5 fruit fly cellular contexts compared by ENCODE assay signal in the genomic region with DNA sequence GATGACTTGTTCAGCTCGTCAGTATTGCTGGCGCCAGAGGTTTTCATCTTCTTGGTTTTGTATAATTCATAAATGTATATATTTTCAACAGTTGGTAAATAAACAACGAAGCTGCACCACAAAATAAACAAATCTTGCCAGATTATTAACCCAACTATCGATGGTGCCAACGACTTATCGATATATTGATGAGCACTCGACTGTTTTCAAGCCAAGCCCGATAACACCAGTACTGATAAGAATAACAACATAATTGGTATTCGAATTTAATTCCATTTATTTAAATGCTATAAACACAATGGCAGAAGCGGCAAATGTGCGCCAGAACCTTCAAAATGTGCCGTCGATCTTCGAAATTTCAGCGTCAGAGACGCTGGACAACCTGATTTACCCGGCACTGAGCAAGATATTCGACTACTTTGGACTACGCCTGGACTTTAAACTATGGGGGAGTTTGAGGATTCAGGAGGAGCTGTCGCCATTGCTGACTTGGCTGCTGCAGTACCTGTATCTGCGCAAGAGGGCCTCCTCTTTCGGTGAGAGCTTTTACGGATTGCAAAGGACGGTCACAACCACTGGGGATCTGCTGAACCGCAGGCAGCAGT.
TF ChIP-seq lines count a peak whose summit lies in the region.

Saf6 (minus strand) TSS at position 166 of the 605 bp plus-strand sequence.
Pex12 (plus strand) TSS at position 209 of the 605 bp plus-strand sequence.

- no peak for TF ChIP-seq CTCF in whole organism, embryonic (GFP tag; optimal IDR thresholded peaks at IDR 0.05; lab: Kevin White, UChicago)

TF ChIP-seq in whole organism, adult, 20 proteins besides CTCF, POLR2A, EP300 and RAD21:
- TF ChIP-seq Hr96 (GFP tag; optimal IDR thresholded peaks at IDR 0.05; lab: Kevin White, UChicago), result peak; percentile 12
- peak; percentile 24 for TF ChIP-seq Mnt (GFP tag; optimal IDR thresholded peaks at IDR 0.05; lab: Kevin White, UChicago)
- TF ChIP-seq CG5204 (GFP tag; optimal IDR thresholded peaks at IDR 0.05; lab: Kevin White, UChicago), result no peak
- peak; percentile 25 for TF ChIP-seq CG12768 (GFP tag; optimal IDR thresholded peaks at IDR 0.05; lab: Kevin White, UChicago)
- TF ChIP-seq cic (GFP tag; optimal IDR thresholded peaks at IDR 0.05; lab: Kevin White, UChicago), result no peak
- TF ChIP-seq ovo (GFP tag; optimal IDR thresholded peaks at IDR 0.05; lab: Kevin White, UChicago), result no peak
- peak; percentile 37 for TF ChIP-seq bab1 (GFP tag; optimal IDR thresholded peaks at IDR 0.05; lab: Kevin White, UChicago)
- TF ChIP-seq CG11617 (GFP tag; optimal IDR thresholded peaks at IDR 0.05; lab: Kevin White, UChicago), result no peak
- TF ChIP-seq CG7045 (GFP tag; optimal IDR thresholded peaks at IDR 0.05; lab: Kevin White, UChicago), result no peak
- peak; percentile 11 for TF ChIP-seq CG7101 (tag; optimal IDR thresholded peaks at IDR 0.05; lab: Kevin White, UChicago)
- no peak for TF ChIP-seq CG33017 (tag; optimal IDR thresholded peaks at IDR 0.05; lab: Kevin White, UChicago)
- no peak for TF ChIP-seq cnc (optimal IDR thresholded peaks at IDR 0.05; lab: Kevin White, UChicago)
- no peak for TF ChIP-seq kay (GFP tag; lab: Kevin White, UChicago; ENCODE audit: borderline replicate concordance)
- no peak for TF ChIP-seq CG14711 (tag; optimal IDR thresholded peaks at IDR 0.05; lab: Kevin White, UChicago)
- TF ChIP-seq toe (GFP tag; optimal IDR thresholded peaks at IDR 0.05; lab: Kevin White, UChicago), result no peak
- peak; percentile 16 for TF ChIP-seq tj (GFP tag; optimal IDR thresholded peaks at IDR 0.05; lab: Kevin White, UChicago)

TF ChIP-seq in whole organism, embryonic, 481 proteins besides CTCF, POLR2A, EP300 and RAD21 (continues in another document):
- peak; percentile 47 for TF ChIP-seq row (GFP tag; IDR thresholded peaks at IDR 0.05; lab: Robert Waterston, UW)
- TF ChIP-seq Dref (GFP tag; IDR thresholded peaks at IDR 0.05; lab: Robert Waterston, UW), result peak; percentile 88
- no peak for TF ChIP-seq Antp (GFP tag; optimal IDR thresholded peaks at IDR 0.05; lab: Kevin White, UChicago)
- TF ChIP-seq CG34224 (GFP tag; IDR thresholded peaks at IDR 0.05; lab: Robert Waterston, UW; ENCODE audit: partially characterized antibody), result peak; percentile 91
- TF ChIP-seq CG6791 (GFP tag; IDR thresholded peaks at IDR 0.05; lab: Robert Waterston, UW; ENCODE audit: partially characterized antibody), result peak; percentile 81
- TF ChIP-seq wdn (GFP tag; IDR thresholded peaks at IDR 0.05; lab: Robert Waterston, UW), result no peak
- peak; percentile 65 for TF ChIP-seq CG2116 (GFP tag; optimal IDR thresholded peaks at IDR 0.05; lab: Kevin White, UChicago)
- peak; percentile 68 for TF ChIP-seq inv (GFP tag; IDR thresholded peaks at IDR 0.05; lab: Robert Waterston, UW; ENCODE audit: partially characterized antibody)
- TF ChIP-seq B-H2 (GFP tag; optimal IDR thresholded peaks at IDR 0.05; lab: Kevin White, UChicago), result no peak
- peak; percentile 68 for TF ChIP-seq Sry-δ (GFP tag; optimal IDR thresholded peaks at IDR 0.05; lab: Kevin White, UChicago)
- TF ChIP-seq CG1792 (GFP tag; optimal IDR thresholded peaks at IDR 0.05; lab: Kevin White, UChicago), result no peak
- TF ChIP-seq ci (GFP tag; IDR thresholded peaks at IDR 0.05; lab: Robert Waterston, UW), result 0 out of 3 replicates have a peak, but pooled peaks have one; percentile 12
- TF ChIP-seq Scr (GFP tag; IDR thresholded peaks at IDR 0.05; lab: Robert Waterston, UW; ENCODE audit: partially characterized antibody), result peak; percentile 83
- TF ChIP-seq pzg (GFP tag; optimal IDR thresholded peaks at IDR 0.05; lab: Kevin White, UChicago), result peak; percentile 57
- peak in 1 of 2 experiments; percentile 54 for TF ChIP-seq insv (GFP tag; optimal IDR thresholded peaks at IDR 0.05; lab: Kevin White, UChicago)
- no peak for TF ChIP-seq croc (GFP tag; conservative IDR thresholded peaks at IDR 0.05; lab: Robert Waterston, UW)

TF ChIP-seq in whole organism, prepupa, 60 proteins besides CTCF, POLR2A, EP300 and RAD21:
- TF ChIP-seq CG9139 (GFP tag; optimal IDR thresholded peaks at IDR 0.05; lab: Kevin White, UChicago) (peak; percentile 9), CG6808 (GFP tag; optimal IDR thresholded peaks at IDR 0.05; lab: Kevin White, UChicago) (peak; percentile 12), fkh (GFP tag; optimal IDR thresholded peaks at IDR 0.05; lab: Kevin White, UChicago) (peak; percentile 95), vri (GFP tag; optimal IDR thresholded peaks at IDR 0.05; lab: Kevin White, UChicago) (no peak), Met (GFP tag; optimal IDR thresholded peaks at IDR 0.05; lab: Kevin White, UChicago) (no peak)

TF ChIP-seq in whole organism, pupa, 21 proteins besides CTCF, POLR2A, EP300 and RAD21:
- TF ChIP-seq CG12605 (GFP tag; IDR thresholded peaks at IDR 0.05; lab: Robert Waterston, UW) (no peak), gl (tag; optimal IDR thresholded peaks at IDR 0.05; lab: Kevin White, UChicago) (peak; percentile 2)

TF ChIP-seq in whole organism, wandering third instar larva, 38 proteins besides CTCF, POLR2A, EP300 and RAD21:
- TF ChIP-seq CG32264 (GFP tag; optimal IDR thresholded peaks at IDR 0.05; lab: Kevin White, UChicago), result no peak
- TF ChIP-seq sage (GFP tag; optimal IDR thresholded peaks at IDR 0.05; lab: Kevin White, UChicago), result no peak
- peak; percentile 73 for TF ChIP-seq Myc (optimal IDR thresholded peaks at IDR 0.05; lab: Kevin White, UChicago)
